Worm (Caenorhabditis elegans) whole organism, L4 larva: ENCODE results near the gene F20H11.4.
A peak's percentile ranks its signal among the peaks of the same experiment; 100 is the strongest.

Experiments used
- F10B5.3 ChIP-seq: sonication (generic microtip); optimal IDR thresholded peaks from 2 replicates; lab custom pipeline; 2016; ENCODE audit warnings: mild to moderate bottlenecking, missing genetic modification characterization, missing compliant biosample characterization
- F37D6.2 ChIP-seq: sonication (generic microtip); optimal IDR thresholded peaks from 2 replicates; lab custom pipeline; 2016; ENCODE audit warnings: mild to moderate bottlenecking, missing genetic modification characterization, missing compliant biosample characterization
- R02D3.7 ChIP-seq: fragments of 150-350 bp; sonication (generic microtip); optimal IDR thresholded peaks from 3 replicates; lab custom pipeline; 2014; ENCODE audit warnings: missing biosample characterization, missing genetic modification characterization
- T26A8.4 ChIP-seq: fragments of 200-800 bp; sonication (Bioruptor generic); IDR thresholded peaks from 2 replicates; pipeline ENCODE4 v1.3.6; 2022; ENCODE audit warnings: missing genetic modification characterization, missing compliant biosample characterization
- Y5F2A.4 ChIP-seq: fragments of 200-800 bp; sonication (Bioruptor generic); optimal IDR thresholded peaks from 2 replicates; lab custom pipeline; 2018; ENCODE audit warnings: mild to moderate bottlenecking, missing genetic modification characterization, missing compliant biosample characterization
- ZK337.2 ChIP-seq: fragments of 200-800 bp; sonication (Bioruptor generic); IDR thresholded peaks from 2 replicates; pipeline ENCODE4 v1.3.6; 2022; ENCODE audit warnings: missing genetic modification reagents, missing genetic modification characterization, missing compliant biosample characterization
- aha-1 ChIP-seq: fragments of 150-350 bp; peaks from one replicate; lab custom pipeline; 2014; ENCODE audit warnings: missing biosample characterization, missing genetic modification characterization
- arid-1 ChIP-seq: fragments of 200-800 bp; sonication (Bioruptor generic); conservative IDR thresholded peaks from 2 replicates; pipeline ENCODE4 v1.3.6; 2022; ENCODE audit warnings: missing genetic modification reagents, missing genetic modification characterization, missing compliant biosample characterization
- ceh-28 ChIP-seq: fragments of 150-350 bp; optimal IDR thresholded peaks from 2 replicates; lab custom pipeline; 2014; ENCODE audit warnings: missing biosample characterization, missing genetic modification reagents, missing genetic modification characterization
- ceh-44 ChIP-seq: fragments of 200-800 bp; sonication (Bioruptor generic); IDR thresholded peaks from 2 replicates; pipeline ENCODE4 v1.3.6; 2022; ENCODE audit warnings: missing genetic modification reagents, missing genetic modification characterization, missing compliant biosample characterization
- ceh-62 ChIP-seq: sonication (generic microtip); optimal IDR thresholded peaks from 2 replicates; lab custom pipeline; 2017; ENCODE audit warnings: missing biosample characterization, missing genetic modification characterization
- ceh-82 ChIP-seq: sonication (generic microtip); optimal IDR thresholded peaks from 2 replicates; lab custom pipeline; 2017; ENCODE audit warnings: missing biosample characterization, missing genetic modification characterization
- ces-1 ChIP-seq: fragments of 150-350 bp; sonication (generic microtip); optimal IDR thresholded peaks from 4 replicates; lab custom pipeline; 2014; ENCODE audit warnings: missing biosample characterization, missing genetic modification reagents, missing genetic modification characterization
- cey-2 ChIP-seq: sonication (generic microtip); optimal IDR thresholded peaks from 3 replicates; lab custom pipeline; 2017; ENCODE audit warnings: missing genetic modification characterization, mild to moderate bottlenecking, missing compliant biosample characterization, antibody characterized with exemption, borderline replicate concordance; ENCODE audit not compliant: insufficient read depth
- daf-16 ChIP-seq, 3 experiments: sonication (generic microtip); optimal IDR thresholded peaks; 2 replicates each; lab custom pipeline; 2016 to 2017; ENCODE audit warnings: missing genetic modification characterization in 3 of 3, missing genetic modification reagents in 3 of 3, mild to moderate bottlenecking in 2 of 3, missing compliant biosample characterization in 2 of 3, missing biosample characterization in 1 of 3, moderate library complexity in 1 of 3
- daf-19 ChIP-seq: fragments of 200-800 bp; sonication (Bioruptor generic); conservative IDR thresholded peaks from 2 replicates; pipeline ENCODE4 v1.3.6; 2022; ENCODE audit warnings: missing genetic modification characterization, missing compliant biosample characterization
- dmd-9 ChIP-seq: fragments of 200-800 bp; sonication (Bioruptor generic); IDR thresholded peaks from 2 replicates; pipeline ENCODE4 v1.3.6; 2022; ENCODE audit warnings: missing genetic modification reagents, missing genetic modification characterization, missing compliant biosample characterization
- egl-43 ChIP-seq: fragments of 200-800 bp; sonication (Bioruptor generic); IDR thresholded peaks from 2 replicates; pipeline ENCODE4 v1.3.6; 2022; ENCODE audit warnings: missing genetic modification reagents, missing genetic modification characterization, missing compliant biosample characterization
- fkh-10 ChIP-seq: fragments of 150-350 bp; optimal IDR thresholded peaks from 2 replicates; lab custom pipeline; 2014; ENCODE audit warnings: missing biosample characterization, missing genetic modification reagents, missing genetic modification characterization
- fos-1 ChIP-seq: fragments of 150-350 bp; optimal IDR thresholded peaks from 2 replicates; lab custom pipeline; 2014; ENCODE audit warnings: missing biosample characterization, missing genetic modification characterization
- gei-8 ChIP-seq: fragments of 200-800 bp; sonication (Bioruptor generic); optimal IDR thresholded peaks from 2 replicates; lab custom pipeline; 2018; ENCODE audit warnings: mild to moderate bottlenecking, missing genetic modification characterization, missing compliant biosample characterization
- hif-1 ChIP-seq, 2 experiments: sonication (generic microtip); optimal IDR thresholded peaks; 2 replicates each; lab custom pipeline; 2016 to 2017; ENCODE audit warnings: missing compliant biosample characterization in 2 of 2, missing genetic modification characterization in 2 of 2, missing genetic modification reagents in 2 of 2, missing genotype in 2 of 2, mild to moderate bottlenecking in 1 of 2
- hlh-30 ChIP-seq: sonication (generic microtip); optimal IDR thresholded peaks from 2 replicates; lab custom pipeline; 2017; ENCODE audit warnings: antibody characterized with exemption, mild to moderate bottlenecking, missing genetic modification characterization, missing compliant biosample characterization; ENCODE audit not compliant: insufficient read depth
- jun-1 ChIP-seq: fragments of 150-350 bp; optimal IDR thresholded peaks from 2 replicates; lab custom pipeline; 2014; ENCODE audit warnings: missing biosample characterization, missing genetic modification reagents, missing genetic modification characterization
- lir-3 ChIP-seq: sonication (generic microtip); optimal IDR thresholded peaks from 2 replicates; lab custom pipeline; 2016; ENCODE audit warnings: mild to moderate bottlenecking, missing genetic modification characterization, missing compliant biosample characterization
- lsy-2 ChIP-seq, 2 experiments: fragments of 150-350 bp in 1 of 2; sonication (generic microtip) in 1 of 2; optimal IDR thresholded peaks; 2 replicates each; lab custom pipeline; 2014 to 2017; ENCODE audit warnings: missing biosample characterization in 2 of 2, missing genetic modification characterization in 2 of 2
- madf-5 ChIP-seq, 2 experiments: fragments of 200-800 bp; sonication (Bioruptor generic); IDR thresholded peaks; 2 replicates each; pipeline ENCODE4 v1.3.6; 2022; ENCODE audit warnings: missing compliant biosample characterization in 2 of 2, missing genetic modification characterization in 2 of 2
- mxl-2 ChIP-seq: fragments of 200-800 bp; sonication (Bioruptor generic); conservative IDR thresholded peaks from 2 replicates; pipeline ENCODE4 v1.3.6; 2022; ENCODE audit warnings: missing genetic modification reagents, missing genetic modification characterization, missing compliant biosample characterization
- nhr-102 ChIP-seq: sonication (generic microtip); optimal IDR thresholded peaks from 2 replicates; lab custom pipeline; 2016; ENCODE audit warnings: mild to moderate bottlenecking, missing genetic modification characterization, moderate library complexity, missing compliant biosample characterization
- nhr-111 ChIP-seq: fragments of 200-800 bp; sonication (Bioruptor generic); optimal IDR thresholded peaks from 2 replicates; lab custom pipeline; 2018; ENCODE audit warnings: mild to moderate bottlenecking, missing genetic modification characterization, missing compliant biosample characterization
- nhr-28 ChIP-seq: fragments of 150-350 bp; optimal IDR thresholded peaks from 2 replicates; lab custom pipeline; 2014; ENCODE audit warnings: missing biosample characterization, missing genetic modification characterization
- nhr-42 ChIP-seq: fragments of 200-800 bp; sonication (Bioruptor generic); IDR thresholded peaks from 2 replicates; pipeline ENCODE4 v1.3.6; 2022; ENCODE audit warnings: missing genetic modification characterization, missing compliant biosample characterization
- nhr-76 ChIP-seq: fragments of 150-350 bp; optimal IDR thresholded peaks from 2 replicates; lab custom pipeline; 2014; ENCODE audit warnings: missing biosample characterization, missing genetic modification characterization
- pqm-1 ChIP-seq: sonication (generic microtip); optimal IDR thresholded peaks from 2 replicates; lab custom pipeline; 2017; ENCODE audit warnings: missing biosample characterization, missing genetic modification characterization
- saeg-2 ChIP-seq: fragments of 200-800 bp; sonication (Bioruptor generic); IDR thresholded peaks from 2 replicates; pipeline ENCODE4 v1.3.6; 2022; ENCODE audit warnings: missing genetic modification reagents, missing genetic modification characterization, missing compliant biosample characterization
- set-16 ChIP-seq: fragments of 200-800 bp; sonication (Bioruptor generic); IDR thresholded peaks from 2 replicates; pipeline ENCODE4 v1.3.6; 2022; ENCODE audit warnings: missing genetic modification reagents, missing genetic modification characterization, missing compliant biosample characterization
- snpc-4 ChIP-seq: fragments of 150-350 bp; optimal IDR thresholded peaks from 2 replicates; lab custom pipeline; 2014; ENCODE audit warnings: missing biosample characterization, missing genetic modification characterization
- spr-1 ChIP-seq: sonication (generic microtip); optimal IDR thresholded peaks from 2 replicates; lab custom pipeline; 2016; ENCODE audit warnings: mild to moderate bottlenecking, missing genetic modification characterization, missing compliant biosample characterization
- tra-1 ChIP-seq: fragments of 200-800 bp; sonication (Bioruptor generic); IDR thresholded peaks from 2 replicates; pipeline ENCODE4 v1.3.6; 2022; ENCODE audit warnings: missing genetic modification reagents, missing genetic modification characterization, missing compliant biosample characterization
- unc-130 ChIP-seq: sonication (generic microtip); optimal IDR thresholded peaks from 2 replicates; lab custom pipeline; 2016; ENCODE audit warnings: missing genetic modification reagents, missing genetic modification characterization, missing compliant biosample characterization
- unc-39 ChIP-seq: sonication (generic microtip); optimal IDR thresholded peaks from 2 replicates; lab custom pipeline; 2017; ENCODE audit warnings: missing biosample characterization, missing genetic modification characterization
- unc-62 ChIP-seq, 3 experiments: fragments of 150-350 bp in 1 of 3; sonication (generic microtip); optimal IDR thresholded peaks in 2 of 3; peaks in 1 of 3; 1 replicate in 1 of 3; 2 replicates in 2 of 3; lab custom pipeline; 2014 to 2017; ENCODE audit warnings: missing biosample characterization in 3 of 3, missing genetic modification characterization in 3 of 3, missing genetic modification reagents in 3 of 3, missing genotype in 1 of 3
- zfp-3 ChIP-seq: fragments of 200-800 bp; sonication (Bioruptor generic); conservative IDR thresholded peaks from 2 replicates; pipeline ENCODE4 v1.3.6; 2022; ENCODE audit warnings: missing genetic modification reagents, missing genetic modification characterization, missing compliant biosample characterization
- zip-11 ChIP-seq: fragments of 200-800 bp; sonication (Bioruptor generic); IDR thresholded peaks from 2 replicates; pipeline ENCODE4 v1.3.6; 2022; ENCODE audit warnings: missing genetic modification characterization, missing compliant biosample characterization
- ztf-11 ChIP-seq: fragments of 150-350 bp; optimal IDR thresholded peaks from 2 replicates; lab custom pipeline; 2014; ENCODE audit warnings: missing biosample characterization, missing genetic modification characterization
- ztf-7 ChIP-seq: fragments of 150-350 bp; optimal IDR thresholded peaks from 2 replicates; lab custom pipeline; 2014; ENCODE audit warnings: missing biosample characterization, missing genetic modification characterization

The F20H11.4 gene

ce11 chrIII:6606022-6606467, 2.4 kb upstream of the F20H11.4 start (continued):
- TF ChIP-seq lsy-2 (tag; optimal IDR thresholded peaks at IDR 0.05; lab: Kevin White, UChicago) (peak; percentile 62 to 84), ceh-44 (GFP tag; lab: Robert Waterston, UW) (no peak), nhr-102 (tag; lab: Kevin White, UChicago) (peak; percentile 63), egl-43 (GFP tag; lab: Robert Waterston, UW) (peak; percentile 65; the same call in 1 of the 2 replicates), hlh-30 (tag; lab: Kevin White, UChicago) (peak; percentile 95), ZK337.2 (GFP tag; lab: Robert Waterston, UW) (0 out of 2 replicates have a peak, but pooled peaks have one; percentile 33), spr-1 (tag; lab: Kevin White, UChicago) (peak; percentile 57), daf-16 (GFP tag; optimal IDR thresholded peaks at IDR 0.05; lab: Kevin White, UChicago) (peak; percentile 17 to 68), daf-16 (tag; optimal IDR thresholded peaks at IDR 0.05; lab: Kevin White, UChicago) (peak; percentile 68), unc-130 (GFP tag; lab: Kevin White, UChicago) (peak; percentile 52), hif-1 (tag; optimal IDR thresholded peaks at IDR 0.05; lab: Kevin White, UChicago) (peak in 1 of 2 experiments; percentile 75), F37D6.2 (peak; percentile 35), unc-39 (tag; lab: Kevin White, UChicago) (no peak), ztf-7 (tag; lab: Kevin White, UChicago) (no peak), cey-2 (tag; lab: Kevin White, UChicago) (peak; percentile 7), tra-1 (GFP tag; lab: Robert Waterston, UW) (peak; percentile 77), F10B5.3 (tag; lab: Kevin White, UChicago) (no peak), nhr-76 (tag; lab: Kevin White, UChicago) (no peak), ceh-62 (tag; lab: Kevin White, UChicago) (no peak), arid-1 (peak; percentile 94), madf-5 (GFP tag; IDR thresholded peaks at IDR 0.05; lab: Robert Waterston, UW) (0 out of 4 replicates have a peak, but pooled peaks have one; percentile 21 to 57), gei-8 (GFP tag; lab: Kevin White, UChicago) (peak; percentile 30), R02D3.7 (tag; lab: Kevin White, UChicago) (no peak), dmd-9 (GFP tag; lab: Robert Waterston, UW) (0 out of 2 replicates have a peak, but pooled peaks have one; percentile 25), nhr-42 (peak; percentile 63; the same call in 1 of the 2 replicates), ztf-11 (tag; lab: Kevin White, UChicago) (no peak), pqm-1 (tag; lab: Kevin White, UChicago) (no peak), ceh-82 (no peak), nhr-28 (tag; lab: Kevin White, UChicago) (peak; percentile 41), nhr-111 (GFP tag; lab: Kevin White, UChicago) (peak; percentile 49), ces-1 (no peak)
- TF ChIP-seq, all 104 proteins: peak for 59

ce11 chrIII:6606641-6607040, 1.8 kb upstream of the F20H11.4 start:
- no peak for TF ChIP-seq set-16 (GFP tag; lab: Robert Waterston, UW)
- no peak for TF ChIP-seq zip-11 (GFP tag; lab: Robert Waterston, UW)
- TF ChIP-seq lir-3, result no peak
- no peak for TF ChIP-seq snpc-4 (tag; lab: Kevin White, UChicago)

- TF ChIP-seq nhr-42 (no peak), nhr-28 (tag; lab: Kevin White, UChicago) (peak; percentile 1), fos-1 (tag; lab: Kevin White, UChicago) (no peak), daf-16 (GFP tag; optimal IDR thresholded peaks at IDR 0.05; lab: Kevin White, UChicago) (no peak), daf-16 (tag; optimal IDR thresholded peaks at IDR 0.05; lab: Kevin White, UChicago) (no peak), unc-62 (GFP tag; optimal IDR thresholded peaks at IDR 0.05 in 1 of 2; lab: Kevin White, UChicago) (no peak), unc-62 (tag; optimal IDR thresholded peaks at IDR 0.05; lab: Kevin White, UChicago) (no peak), lsy-2 (tag; optimal IDR thresholded peaks at IDR 0.05; lab: Kevin White, UChicago) (no peak), nhr-102 (tag; lab: Kevin White, UChicago) (no peak), Y5F2A.4 (no peak), aha-1 (tag; lab: Kevin White, UChicago) (peak; percentile 45), mxl-2 (GFP tag; lab: Robert Waterston, UW) (no peak), T26A8.4 (GFP tag; lab: Robert Waterston, UW) (no peak), ceh-82 (no peak), saeg-2 (GFP tag; lab: Robert Waterston, UW) (no peak), ceh-28 (tag; lab: Kevin White, UChicago) (no peak), daf-19 (no peak), set-16 (GFP tag; lab: Robert Waterston, UW) (peak; percentile 15; the same call in 1 of the 2 replicates), fkh-10 (GFP tag; lab: Kevin White, UChicago) (no peak), zfp-3 (GFP tag; lab: Robert Waterston, UW) (0 out of 2 replicates have a peak, but pooled peaks have one; percentile 72), jun-1 (tag; lab: Kevin White, UChicago) (no peak)
Observed at ce11 chrIII:6607067-6607466, 1.4 kb upstream of the F20H11.4 start.
